Fruit fly (Drosophila melanogaster) whole organism: ENCODE results near the gene ppk17.

ENCODE experiments used
- Dll ChIP-seq: fragments of >200 bp; optimal IDR thresholded peaks from 2 replicates; lab custom pipeline; 2017
- EcR ChIP-seq, 2 experiments: fragments of >200 bp; optimal IDR thresholded peaks; 2 replicates each; lab custom pipeline; 2017; ENCODE audit warnings: missing biosample characterization in 2 of 2, missing genetic modification characterization in 2 of 2, missing genetic modification reagents in 2 of 2
- usp ChIP-seq: fragments of >200 bp; optimal IDR thresholded peaks from 2 replicates; lab custom pipeline; 2017; ENCODE audit warnings: missing biosample characterization, missing genetic modification characterization, mixed read lengths

DNA sequence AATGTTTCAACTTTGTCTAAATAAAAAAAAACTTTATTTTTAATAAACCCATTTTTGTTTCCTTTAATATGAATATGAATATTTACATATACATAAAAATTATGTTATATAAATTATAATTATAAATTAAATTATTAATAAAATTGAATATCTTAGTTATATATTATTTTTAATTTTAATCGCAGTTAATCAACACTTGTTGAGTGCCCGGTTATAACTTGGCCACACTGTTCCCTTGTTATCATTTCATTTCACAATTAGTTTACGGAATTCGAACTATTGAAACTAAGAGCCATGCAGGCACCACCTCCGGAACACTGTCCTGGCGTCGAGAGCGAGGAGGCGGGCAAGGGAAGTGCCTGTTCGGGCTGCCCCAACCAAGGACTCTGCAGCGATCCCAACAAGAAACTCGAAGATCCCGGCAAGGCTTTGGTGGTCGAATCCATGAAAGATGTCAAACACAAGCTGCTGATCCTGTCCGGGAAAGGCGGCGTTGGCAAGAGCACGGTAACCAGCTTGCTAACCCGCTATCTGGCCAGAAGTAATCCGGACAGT is 27.9 kb downstream of the ppk17 start, which contains the start of gene Nubp1:
- TF ChIP-seq Dll: no peak
- no peak for TF ChIP-seq EcR (GFP tag; optimal IDR thresholded peaks at IDR 0.05; lab: Kevin White, UChicago)
- no peak for TF ChIP-seq usp (GFP tag; lab: Kevin White, UChicago)
